Worm (Caenorhabditis elegans): ENCODE data around the gene tph-1.
A peak's percentile ranks its signal among the peaks of the same experiment; 100 is the strongest.

tph-1 gene

ce11 chrII:7523281-7523680 is 25.9 kb upstream of the tph-1 start, which contains the start of gene ZK1290.15:
Gene ZK1290.15, plus strand, starts transcription at chrII:7523581.
- TF ChIP-seq ceh-28 (tag; optimal IDR thresholded peaks at IDR 0.05) (no peak), cey-2 (tag; optimal IDR thresholded peaks at IDR 0.05; ENCODE audit: borderline replicate concordance, insufficient read depth) (no peak), php-3 (GFP tag; IDR thresholded peaks at IDR 0.05) (no peak), Y5F2A.4 (GFP tag; optimal IDR thresholded peaks at IDR 0.05) (no peak), mdl-1 (tag; optimal IDR thresholded peaks at IDR 0.05) (no peak), dmd-9 (GFP tag; IDR thresholded peaks at IDR 0.05) (no peak), T26A8.4 (GFP tag; IDR thresholded peaks at IDR 0.05) (no peak), zfp-2 (tag; optimal IDR thresholded peaks at IDR 0.05) (no peak), mxl-3 (GFP tag; optimal IDR thresholded peaks at IDR 0.05) (no peak), ceh-82 (tag; optimal IDR thresholded peaks at IDR 0.05) (no peak)

ce11 chrII:7525458-7525857 is 23.7 kb upstream of the tph-1 start, which contains the start of the genes ZK1290.7 and rnh-1.1:
Gene ZK1290.7, minus strand, starts transcription at chrII:7525558.
Gene rnh-1.1, plus strand, starts transcription at chrII:7525738.
- no peak for TF ChIP-seq D1046.2 (GFP tag; IDR thresholded peaks at IDR 0.05)
- peak in 1 of 2 experiments; percentile 40 for TF ChIP-seq unc-62 (GFP tag; optimal IDR thresholded peaks at IDR 0.05 in 1 of 2)
- no peak for TF ChIP-seq unc-62 (tag; optimal IDR thresholded peaks at IDR 0.05)

ce11 chrII:7528210-7528609 is 20.9 kb upstream of the tph-1 start:
- TF ChIP-seq ceh-62 (tag; optimal IDR thresholded peaks at IDR 0.05): no peak
- peak; percentile 33 for TF ChIP-seq dpl-1 (GFP tag; optimal IDR thresholded peaks at IDR 0.05)
- no peak for TF ChIP-seq daf-19 (GFP tag; conservative IDR thresholded peaks at IDR 0.05)
- no peak for TF ChIP-seq nhr-76 (tag; optimal IDR thresholded peaks at IDR 0.05)
- TF ChIP-seq nhr-28 (tag; optimal IDR thresholded peaks at IDR 0.05): peak; percentile 74
- peak; percentile 98 for TF ChIP-seq aha-1 (tag)
- TF ChIP-seq hlh-30 (tag; optimal IDR thresholded peaks at IDR 0.05; ENCODE audit: insufficient read depth): peak; percentile 97
- no peak for TF ChIP-seq unc-39 (tag; optimal IDR thresholded peaks at IDR 0.05)
- TF ChIP-seq nhr-25 (tag; optimal IDR thresholded peaks at IDR 0.05; ENCODE audit: borderline replicate concordance, insufficient read depth): no peak
- TF ChIP-seq attf-4 (tag; optimal IDR thresholded peaks at IDR 0.05): no peak
- TF ChIP-seq F37D6.2 (tag; optimal IDR thresholded peaks at IDR 0.05): no peak
- no peak for TF ChIP-seq dmd-8 (GFP tag; IDR thresholded peaks at IDR 0.05)
- TF ChIP-seq ZK546.5 (tag; optimal IDR thresholded peaks at IDR 0.05): no peak
- TF ChIP-seq lin-1 (GFP tag; IDR thresholded peaks at IDR 0.05): peak; percentile 89
- TF ChIP-seq spr-3 (GFP tag; optimal IDR thresholded peaks at IDR 0.05): no peak
- TF ChIP-seq nhr-48 (tag; optimal IDR thresholded peaks at IDR 0.05): peak; percentile 94
- TF ChIP-seq daf-16 (GFP tag; optimal IDR thresholded peaks at IDR 0.05): peak in 1 of 2 experiments; percentile 47
- peak; percentile 86 for TF ChIP-seq daf-16 (tag; optimal IDR thresholded peaks at IDR 0.05)
- peak; percentile 53 for TF ChIP-seq nhr-6 (tag; optimal IDR thresholded peaks at IDR 0.05)
- TF ChIP-seq ceh-44 (GFP tag; IDR thresholded peaks at IDR 0.05): no peak
- peak; percentile 96 for TF ChIP-seq hlh-11 (tag; optimal IDR thresholded peaks at IDR 0.05)
- peak; percentile 91 for TF ChIP-seq tra-1 (GFP tag; IDR thresholded peaks at IDR 0.05)
- peak; percentile 78 for TF ChIP-seq mxl-3 (GFP tag; optimal IDR thresholded peaks at IDR 0.05)
- TF ChIP-seq T20F7.1 (GFP tag; optimal IDR thresholded peaks at IDR 0.05): peak; percentile 78
- peak; percentile 97 for TF ChIP-seq mxl-2 (GFP tag; conservative IDR thresholded peaks at IDR 0.05)
- no peak for TF ChIP-seq T26A8.4 (GFP tag; IDR thresholded peaks at IDR 0.05)
- peak; percentile 81 for TF ChIP-seq cey-2 (tag; optimal IDR thresholded peaks at IDR 0.05; ENCODE audit: borderline replicate concordance, insufficient read depth)
- peak; percentile 99 for TF ChIP-seq dmd-6 (GFP tag; IDR thresholded peaks at IDR 0.05)
- peak in 1 of 2 experiments; percentile 4 for TF ChIP-seq unc-62 (GFP tag; optimal IDR thresholded peaks at IDR 0.05 in 1 of 2)
- TF ChIP-seq unc-62 (tag; optimal IDR thresholded peaks at IDR 0.05): no peak
- 0 out of 2 replicates have a peak, but pooled peaks have one; percentile 57 for TF ChIP-seq saeg-2 (GFP tag; IDR thresholded peaks at IDR 0.05)
- no peak for TF ChIP-seq ceh-82 (tag; optimal IDR thresholded peaks at IDR 0.05)
- TF ChIP-seq php-3 (GFP tag; IDR thresholded peaks at IDR 0.05): peak; percentile 90
- peak; percentile 93 for TF ChIP-seq dve-1 (tag; optimal IDR thresholded peaks at IDR 0.05; ENCODE audit: insufficient read depth)
- peak; percentile 61 for TF ChIP-seq ceh-20 (GFP tag; IDR thresholded peaks at IDR 0.05)
- TF ChIP-seq mdl-1 (tag; optimal IDR thresholded peaks at IDR 0.05): peak in 1 of 2 experiments; percentile 79
- TF ChIP-seq egl-43 (GFP tag; IDR thresholded peaks at IDR 0.05): no peak
- peak; percentile 86 for TF ChIP-seq mdt-29 (GFP tag; IDR thresholded peaks at IDR 0.05)
- peak; percentile 64; the same call in 1 of the 2 replicates for TF ChIP-seq zfp-3 (GFP tag; conservative IDR thresholded peaks at IDR 0.05)
- TF ChIP-seq nhr-41 (GFP tag; IDR thresholded peaks at IDR 0.05): peak; percentile 76; the same call in 1 of the 2 replicates
- peak; percentile 52 for TF ChIP-seq nhr-77 (tag; optimal IDR thresholded peaks at IDR 0.05)

All from whole organism, L4 larva.